Worm (Caenorhabditis elegans): ENCODE data around the gene pph-2.
A peak's percentile ranks its signal among the peaks of the same experiment; 100 is the strongest.

The pph-2 gene

DNA sequence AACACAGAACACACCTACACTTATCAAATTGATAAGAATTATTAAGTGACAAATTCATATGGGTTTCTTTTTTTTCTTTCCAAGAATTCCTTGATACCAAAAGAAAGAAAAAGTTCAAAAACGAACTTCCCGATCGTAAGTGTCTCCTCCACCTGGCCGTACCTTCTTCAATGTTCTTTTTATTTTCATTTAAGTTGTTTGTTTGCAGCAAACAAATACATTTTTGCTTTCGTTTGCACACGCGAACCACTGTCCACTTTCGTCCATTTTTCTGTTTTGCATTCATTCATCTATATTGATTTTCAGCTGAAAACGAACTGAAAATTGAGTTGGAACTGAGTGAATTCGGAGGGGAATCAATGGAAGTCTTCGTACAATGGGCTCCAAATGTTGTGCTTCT, 34.1 kb upstream of the pph-2 start, which contains the start of gene VZK822L.2 (continued):
- TF ChIP-seq daf-19 (GFP tag; conservative IDR thresholded peaks at IDR 0.05) (no peak), zfp-2 (tag; optimal IDR thresholded peaks at IDR 0.05) (no peak), skn-1 (tag; optimal IDR thresholded peaks at IDR 0.05) (no peak), zip-2 (tag; optimal IDR thresholded peaks at IDR 0.05) (no peak), Y48G9A.11 (GFP tag; IDR thresholded peaks at IDR 0.05) (no peak), zfp-3 (GFP tag; conservative IDR thresholded peaks at IDR 0.05) (no peak), php-3 (GFP tag; IDR thresholded peaks at IDR 0.05) (no peak), aha-1 (tag) (peak; percentile 43), ceh-62 (tag; optimal IDR thresholded peaks at IDR 0.05) (no peak), pqm-1 (tag; optimal IDR thresholded peaks at IDR 0.05) (peak; percentile 40), egl-27 (tag; optimal IDR thresholded peaks at IDR 0.05) (no peak), unc-62 (GFP tag; optimal IDR thresholded peaks at IDR 0.05 in 1 of 2) (peak in 1 of 2 experiments; percentile 18), unc-62 (tag; optimal IDR thresholded peaks at IDR 0.05) (no peak), gei-8 (GFP tag; optimal IDR thresholded peaks at IDR 0.05) (no peak), Y75B8A.6 (GFP tag; IDR thresholded peaks at IDR 0.05) (no peak), daf-16 (GFP tag; optimal IDR thresholded peaks at IDR 0.05) (no peak), daf-16 (tag; optimal IDR thresholded peaks at IDR 0.05) (peak; percentile 17), aly-2 (tag; optimal IDR thresholded peaks at IDR 0.05) (no peak), nhr-102 (tag; optimal IDR thresholded peaks at IDR 0.05) (no peak), T26A8.4 (GFP tag; IDR thresholded peaks at IDR 0.05) (no peak), ZK337.2 (GFP tag; IDR thresholded peaks at IDR 0.05) (no peak)

DNA sequence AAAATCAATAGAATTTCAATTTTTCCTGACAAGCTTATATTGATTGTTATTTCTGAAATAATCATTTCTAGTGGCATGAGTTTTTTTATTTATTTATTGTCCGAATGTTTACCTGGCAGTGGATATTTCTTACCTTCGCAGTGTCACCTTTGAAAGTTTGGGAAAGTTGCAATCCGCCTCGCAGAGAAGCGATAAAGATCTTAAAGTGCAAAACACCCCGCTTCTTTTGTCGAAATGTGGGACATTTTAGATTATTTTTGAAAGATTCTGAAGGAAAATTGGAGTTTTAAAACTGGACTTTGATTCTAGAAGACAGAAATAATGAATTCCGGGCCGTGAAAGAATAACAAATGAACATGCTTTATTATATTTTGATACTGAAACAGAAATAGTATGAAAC, 31.2 kb upstream of the pph-2 start:
- no peak for TF ChIP-seq ceh-32 (tag; optimal IDR thresholded peaks at IDR 0.05; ENCODE audit: poor library complexity)
- TF ChIP-seq rbr-2 (tag; optimal IDR thresholded peaks at IDR 0.05): no peak
- TF ChIP-seq duxl-1 (tag; optimal IDR thresholded peaks at IDR 0.05; ENCODE audit: poor library complexity): no peak
- TF ChIP-seq nhr-102 (tag; optimal IDR thresholded peaks at IDR 0.05): no peak
- TF ChIP-seq daf-16 (GFP tag; optimal IDR thresholded peaks at IDR 0.05): no peak
- no peak for TF ChIP-seq daf-16 (tag; optimal IDR thresholded peaks at IDR 0.05)
- no peak for TF ChIP-seq mdt-29 (GFP tag; IDR thresholded peaks at IDR 0.05)
- no peak for TF ChIP-seq egl-43 (GFP tag; IDR thresholded peaks at IDR 0.05)
- TF ChIP-seq snpc-4 (tag; optimal IDR thresholded peaks at IDR 0.05): no peak
- no peak for TF ChIP-seq fkh-10 (GFP tag; optimal IDR thresholded peaks at IDR 0.05)
- TF ChIP-seq ceh-82 (tag; optimal IDR thresholded peaks at IDR 0.05): no peak
- TF ChIP-seq unc-39 (tag; optimal IDR thresholded peaks at IDR 0.05): no peak
- no peak for TF ChIP-seq dmd-8 (GFP tag; IDR thresholded peaks at IDR 0.05)

DNA sequence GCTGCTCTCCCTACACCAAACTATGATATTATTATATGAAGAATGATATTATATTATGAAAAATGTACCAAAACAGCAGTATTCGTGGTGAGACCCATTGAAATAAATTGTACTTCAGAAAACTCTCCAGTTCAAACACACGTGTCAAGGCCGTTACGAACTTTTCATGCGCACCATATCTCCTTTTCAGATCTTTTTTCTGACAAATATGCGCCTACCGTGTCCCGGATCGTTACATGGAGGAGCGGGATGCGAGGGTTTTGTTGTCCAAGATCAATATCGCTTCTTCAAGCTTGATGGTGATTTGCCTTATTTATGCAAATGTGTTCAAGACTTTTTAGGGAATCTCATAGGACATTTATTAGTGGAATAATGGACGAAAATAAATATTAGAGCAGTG, 26.1 kb upstream of the pph-2 start:
- TF ChIP-seq aha-1 (tag): peak; percentile 24
- TF ChIP-seq nhr-41 (GFP tag; IDR thresholded peaks at IDR 0.05): no peak
- TF ChIP-seq madf-5 (GFP tag; IDR thresholded peaks at IDR 0.05): no peak
- no peak for TF ChIP-seq zag-1 (tag; optimal IDR thresholded peaks at IDR 0.05)
- no peak for TF ChIP-seq duxl-1 (tag; optimal IDR thresholded peaks at IDR 0.05; ENCODE audit: poor library complexity)
- no peak for TF ChIP-seq attf-4 (tag; optimal IDR thresholded peaks at IDR 0.05)
- TF ChIP-seq ceh-44 (GFP tag; IDR thresholded peaks at IDR 0.05): no peak

DNA sequence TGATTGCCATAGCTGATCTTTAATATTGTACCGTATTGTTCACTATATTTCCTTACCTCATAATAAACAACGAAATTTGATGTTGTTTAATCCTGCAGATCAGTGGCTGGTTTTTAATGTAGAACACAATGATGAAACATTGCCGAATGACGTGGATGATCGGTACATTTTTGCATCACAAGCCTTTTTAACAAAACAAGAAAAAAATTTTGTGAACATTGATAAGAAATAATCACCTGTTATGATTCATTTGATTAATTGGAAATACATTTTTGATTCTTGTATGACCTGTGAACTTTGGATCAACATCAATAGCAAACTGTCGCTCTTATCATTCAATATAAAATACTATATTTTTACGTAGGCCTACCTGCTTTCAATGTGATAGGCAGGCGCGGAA, 25.3 kb upstream of the pph-2 start:
- peak; percentile 34 for TF ChIP-seq mep-1 (tag; optimal IDR thresholded peaks at IDR 0.05)
- TF ChIP-seq dve-1 (tag; optimal IDR thresholded peaks at IDR 0.05; ENCODE audit: insufficient read depth): peak; percentile 27
- TF ChIP-seq hlh-30 (tag; optimal IDR thresholded peaks at IDR 0.05; ENCODE audit: insufficient read depth): peak; percentile 33
- no peak for TF ChIP-seq lim-7 (GFP tag; IDR thresholded peaks at IDR 0.05)
- no peak for TF ChIP-seq egl-27 (tag; optimal IDR thresholded peaks at IDR 0.05)
- no peak for TF ChIP-seq zfp-2 (tag; optimal IDR thresholded peaks at IDR 0.05)
- no peak for TF ChIP-seq pqm-1 (tag; optimal IDR thresholded peaks at IDR 0.05)
- TF ChIP-seq nhr-28 (tag; optimal IDR thresholded peaks at IDR 0.05): peak; percentile 8
- no peak for TF ChIP-seq snpc-4 (tag; optimal IDR thresholded peaks at IDR 0.05)
- peak; percentile 10 for TF ChIP-seq nhr-48 (tag; optimal IDR thresholded peaks at IDR 0.05)
- peak; percentile 24 for TF ChIP-seq hlh-11 (tag; optimal IDR thresholded peaks at IDR 0.05)
- peak; percentile 55 for TF ChIP-seq aha-1 (tag)
